Worm (Caenorhabditis elegans) whole organism, young adult: ENCODE results near the gene K07D4.6.

Source experiments
- B0336.3 ChIP-seq: fragments of 200-800 bp; sonication (Bioruptor generic); IDR thresholded peaks from 2 replicates; pipeline ENCODE4 v1.3.6; 2022; ENCODE audit warnings: missing genetic modification characterization, missing compliant biosample characterization
- F10E7.11 ChIP-seq: sonication (generic microtip); optimal IDR thresholded peaks from 2 replicates; lab custom pipeline; 2017; ENCODE audit warnings: mild to moderate bottlenecking, missing genetic modification characterization, moderate library complexity, missing compliant biosample characterization
- F39B2.1 ChIP-seq: fragments of 200-800 bp; sonication (Bioruptor generic); IDR thresholded peaks from 2 replicates; pipeline ENCODE4 v1.3.6; 2022; ENCODE audit warnings: missing genetic modification reagents, missing genetic modification characterization, missing compliant biosample characterization
- K12H6.12 ChIP-seq: fragments of 200-800 bp; sonication (Bioruptor generic); optimal IDR thresholded peaks from 2 replicates; lab custom pipeline; 2018; ENCODE audit warnings: mild to moderate bottlenecking, missing genetic modification characterization, missing compliant biosample characterization
- Y95B8A.8 ChIP-seq: fragments of 200-800 bp; sonication (Bioruptor generic); IDR thresholded peaks from 2 replicates; pipeline ENCODE4 v1.3.6; 2022; ENCODE audit warnings: missing genetic modification reagents, missing genetic modification characterization, missing compliant biosample characterization
- akir-1 ChIP-seq: fragments of 200-800 bp; sonication (Bioruptor generic); optimal IDR thresholded peaks from 2 replicates; lab custom pipeline; 2018; ENCODE audit warnings: mild to moderate bottlenecking, missing genetic modification characterization, moderate library complexity, missing compliant biosample characterization
- aptf-2 ChIP-seq: fragments of 200-800 bp; sonication (Bioruptor generic); conservative IDR thresholded peaks from 2 replicates; pipeline ENCODE4 v1.3.6; 2022; ENCODE audit warnings: missing genetic modification reagents, missing genetic modification characterization, missing compliant biosample characterization
- aptf-3 ChIP-seq: fragments of 200-800 bp; sonication (Bioruptor generic); IDR thresholded peaks from 2 replicates; pipeline ENCODE4 v1.3.6; 2022; ENCODE audit warnings: missing genetic modification characterization, missing compliant biosample characterization
- athp-1 ChIP-seq: sonication (generic microtip); optimal IDR thresholded peaks from 2 replicates; lab custom pipeline; 2017; ENCODE audit warnings: mild to moderate bottlenecking, missing genetic modification characterization, missing compliant biosample characterization
- attf-3 ChIP-seq: fragments of 200-800 bp; sonication (Bioruptor generic); conservative IDR thresholded peaks from 2 replicates; pipeline ENCODE4 v1.3.6; 2022; ENCODE audit warnings: missing genetic modification reagents, missing genetic modification characterization, missing compliant biosample characterization
- attf-6 ChIP-seq: fragments of 200-800 bp; sonication (Bioruptor generic); IDR thresholded peaks from 2 replicates; pipeline ENCODE4 v1.3.6; 2022; ENCODE audit warnings: missing genetic modification reagents, missing genetic modification characterization, missing compliant biosample characterization
- cebp-2 ChIP-seq: fragments of 200-800 bp; sonication (Bioruptor generic); IDR thresholded peaks from 2 replicates; pipeline ENCODE4 v1.3.6; 2022; ENCODE audit warnings: missing genetic modification characterization, missing compliant biosample characterization
- dox-1 ChIP-seq: fragments of 200-800 bp; sonication (Bioruptor generic); IDR thresholded peaks from 2 replicates; pipeline ENCODE4 v1.3.6; 2022; ENCODE audit warnings: missing genetic modification reagents, missing genetic modification characterization, missing compliant biosample characterization
- egrh-3 ChIP-seq: fragments of 200-800 bp; sonication (Bioruptor generic); IDR thresholded peaks from 2 replicates; pipeline ENCODE4 v1.3.6; 2022; ENCODE audit warnings: missing genetic modification reagents, missing genetic modification characterization, missing compliant biosample characterization
- fkh-3 ChIP-seq: sonication (generic microtip); optimal IDR thresholded peaks from 2 replicates; lab custom pipeline; 2016; ENCODE audit warnings: mild to moderate bottlenecking, missing genetic modification characterization, missing compliant biosample characterization
- gei-17 ChIP-seq: fragments of 200-800 bp; sonication (Bioruptor generic); optimal IDR thresholded peaks from 2 replicates; lab custom pipeline; 2018; ENCODE audit warnings: mild to moderate bottlenecking, missing genetic modification characterization, missing compliant biosample characterization
- him-1 ChIP-seq: sonication (generic microtip); optimal IDR thresholded peaks from 2 replicates; lab custom pipeline; 2016; ENCODE audit warnings: missing genotype, missing genetic modification reagents, missing genetic modification characterization, missing compliant biosample characterization
- hmg-1.2 ChIP-seq: fragments of 200-800 bp; sonication (Bioruptor generic); IDR thresholded peaks from 2 replicates; pipeline ENCODE4 v1.3.6; 2022; ENCODE audit warnings: missing genetic modification reagents, missing genetic modification characterization, missing compliant biosample characterization
- hrde-1 ChIP-seq: sonication (generic microtip); optimal IDR thresholded peaks from 2 replicates; lab custom pipeline; 2016; ENCODE audit warnings: missing genetic modification characterization, mild to moderate bottlenecking, missing compliant biosample characterization, moderate library complexity, missing genotype, missing genetic modification reagents, borderline replicate concordance
- lag-1 ChIP-seq: fragments of 200-800 bp; sonication (Bioruptor generic); IDR thresholded peaks from 2 replicates; pipeline ENCODE4 v1.3.6; 2022; ENCODE audit warnings: missing genetic modification reagents, missing genetic modification characterization, missing compliant biosample characterization
- let-526 ChIP-seq: fragments of 200-800 bp; sonication (Bioruptor generic); IDR thresholded peaks from 2 replicates; pipeline ENCODE4 v1.3.6; 2022; ENCODE audit warnings: missing genetic modification reagents, missing genetic modification characterization, missing compliant biosample characterization
- lin-54 ChIP-seq: fragments of 200-800 bp; sonication (Bioruptor generic); optimal IDR thresholded peaks from 2 replicates; lab custom pipeline; 2018; ENCODE audit warnings: mild to moderate bottlenecking, missing genetic modification characterization, missing compliant biosample characterization
- nhr-80 ChIP-seq: sonication (generic microtip); optimal IDR thresholded peaks from 2 replicates; lab custom pipeline; 2016; ENCODE audit warnings: missing genetic modification characterization, missing compliant biosample characterization
- pha-4 ChIP-seq: fragments of 150-350 bp; sonication (generic microtip); optimal IDR thresholded peaks from 2 replicates; lab custom pipeline; 2014; ENCODE audit warnings: missing biosample characterization, missing genetic modification reagents, missing genetic modification characterization
- rec-8 ChIP-seq, 2 experiments: sonication (generic microtip); optimal IDR thresholded peaks; 2 replicates each; lab custom pipeline; 2016; ENCODE audit warnings: mild to moderate bottlenecking in 2 of 2, missing genetic modification characterization in 2 of 2, missing genetic modification reagents in 2 of 2, missing genotype in 2 of 2, missing biosample characterization in 1 of 2, missing compliant biosample characterization in 1 of 2, moderate library complexity in 1 of 2
- sdz-38 ChIP-seq: sonication (generic microtip); optimal IDR thresholded peaks from 2 replicates; lab custom pipeline; 2016; ENCODE audit warnings: missing genotype, missing genetic modification characterization, missing compliant biosample characterization
- tbx-9 ChIP-seq: sonication (generic microtip); optimal IDR thresholded peaks from 2 replicates; lab custom pipeline; 2016; ENCODE audit warnings: borderline replicate concordance, missing genetic modification characterization, inconsistent platforms, missing compliant biosample characterization
- unc-130 ChIP-seq: sonication (generic microtip); optimal IDR thresholded peaks from 2 replicates; lab custom pipeline; 2016; ENCODE audit warnings: missing genetic modification reagents, missing genetic modification characterization, missing compliant biosample characterization
- unc-62 ChIP-seq: fragments of 150-350 bp; optimal IDR thresholded peaks from 2 replicates; lab custom pipeline; 2014; ENCODE audit warnings: missing biosample characterization, missing genetic modification reagents, missing genetic modification characterization
- xnd-1 ChIP-seq: sonication (generic microtip); optimal IDR thresholded peaks from 2 replicates; lab custom pipeline; 2016; ENCODE audit warnings: missing genotype, missing genetic modification reagents, missing genetic modification characterization, missing compliant biosample characterization
- zfh-2 ChIP-seq: fragments of 200-800 bp; sonication (Bioruptor generic); conservative IDR thresholded peaks from 2 replicates; pipeline ENCODE4 v1.3.6; 2022; ENCODE audit warnings: missing genetic modification reagents, missing genetic modification characterization, missing compliant biosample characterization
- ztf-18 ChIP-seq: sonication (generic microtip); optimal IDR thresholded peaks from 2 replicates; lab custom pipeline; 2016; ENCODE audit warnings: missing genotype, mild to moderate bottlenecking, missing genetic modification characterization, missing compliant biosample characterization
- ztf-26 ChIP-seq: sonication (generic microtip); optimal IDR thresholded peaks from 2 replicates; lab custom pipeline; 2017; ENCODE audit warnings: missing genetic modification characterization, missing compliant biosample characterization
- ztf-28 ChIP-seq: fragments of 200-800 bp; sonication (Bioruptor generic); IDR thresholded peaks from 2 replicates; pipeline ENCODE4 v1.3.6; 2022; ENCODE audit warnings: missing genetic modification reagents, missing genetic modification characterization, missing compliant biosample characterization
- ztf-6 ChIP-seq: fragments of 200-800 bp; sonication (Bioruptor generic); IDR thresholded peaks from 2 replicates; pipeline ENCODE4 v1.3.6; 2022; ENCODE audit warnings: missing genetic modification reagents, missing genetic modification characterization, missing compliant biosample characterization

K07D4.6 gene

ce11 chrII:3999537-3999936 is 19.0 kb downstream of the K07D4.6 start:
- TF ChIP-seq xnd-1 (tag; lab: Kevin White, UChicago) (no peak), hmg-1.2 (GFP tag; lab: Robert Waterston, UW) (no peak), dox-1 (GFP tag; lab: Robert Waterston, UW) (0 out of 2 replicates have a peak, but pooled peaks have one; percentile 36), lin-54 (GFP tag; lab: Kevin White, UChicago) (no peak), ztf-18 (no peak), F39B2.1 (GFP tag; lab: Robert Waterston, UW) (no peak), him-1 (tag; lab: Kevin White, UChicago) (no peak), fkh-3 (tag; lab: Kevin White, UChicago) (no peak), akir-1 (GFP tag; lab: Kevin White, UChicago) (no peak), unc-62 (no peak), sdz-38 (no peak), egrh-3 (GFP tag; lab: Robert Waterston, UW) (peak; percentile 11; the same call in 1 of the 2 replicates), aptf-2 (GFP tag; lab: Robert Waterston, UW) (0 out of 2 replicates have a peak, but pooled peaks have one; percentile 54), zfh-2 (GFP tag; lab: Robert Waterston, UW) (peak; percentile 74), tbx-9 (tag; lab: Kevin White, UChicago) (no peak), ztf-28 (no peak), hrde-1 (tag; lab: Kevin White, UChicago) (no peak), aptf-3 (GFP tag; lab: Robert Waterston, UW) (no peak), athp-1 (tag; lab: Kevin White, UChicago) (no peak)

- TF ChIP-seq ztf-26 (tag; lab: Kevin White, UChicago) (no peak), let-526 (GFP tag; lab: Robert Waterston, UW) (no peak), ztf-6 (GFP tag; lab: Robert Waterston, UW) (no peak), attf-3 (GFP tag; lab: Robert Waterston, UW) (no peak), rec-8 (tag; optimal IDR thresholded peaks at IDR 0.05; lab: Kevin White, UChicago) (no peak), unc-130 (no peak), B0336.3 (GFP tag; lab: Robert Waterston, UW) (no peak), lag-1 (GFP tag; lab: Robert Waterston, UW) (no peak), F10E7.11 (tag; lab: Kevin White, UChicago) (no peak), gei-17 (no peak), cebp-2 (GFP tag; lab: Robert Waterston, UW) (no peak), ztf-18 (no peak)
- TF ChIP-seq, all 124 proteins: peak for 0
Measured at ce11 chrII:3996005-3996404, 22.5 kb downstream of the K07D4.6 start, which contains the start of gene clc-22. TSS of gene clc-22 (minus strand) at chrII:3996075.

- no peak for TF ChIP-seq K12H6.12 (tag; lab: Kevin White, UChicago)
- no peak for TF ChIP-seq Y95B8A.8 (GFP tag; lab: Robert Waterston, UW)
- no peak for TF ChIP-seq attf-6 (GFP tag; lab: Robert Waterston, UW)
- no peak for TF ChIP-seq unc-62
- peak; percentile 12 for TF ChIP-seq nhr-80 (tag; lab: Kevin White, UChicago)
Measured at ce11 chrII:3992660-3993245, 25.8 kb downstream of the K07D4.6 start, which contains the start of gene Y14H12A.1. TSS of gene Y14H12A.1 (plus strand) at chrII:3993195.

- TF ChIP-seq nhr-80 (tag; lab: Kevin White, UChicago) (peak; percentile 40), pha-4 (tag; lab: Kevin White, UChicago) (no peak)
Measured at ce11 chrII:3992029-3992428, 26.5 kb downstream of the K07D4.6 start.
